Worm (Caenorhabditis elegans) whole organism, L1 larva: Measurements from ENCODE around the gene rabn-5.

Experiments used
- fkh-10 ChIP-seq: sonication (generic microtip); optimal IDR thresholded peaks from 2 replicates; lab custom pipeline; 2017; ENCODE audit warnings: missing biosample characterization, missing genetic modification reagents, missing genetic modification characterization
- snpc-4 ChIP-seq: fragments of 150-350 bp; optimal IDR thresholded peaks from 2 replicates; lab custom pipeline; 2014; ENCODE audit warnings: missing biosample characterization, missing genetic modification characterization

ce11 chrIII:5875418-5875702 is 11.0 kb downstream of the rabn-5 start:
- no peak for TF ChIP-seq snpc-4 (tag; lab: Kevin White, UChicago)
- no peak for TF ChIP-seq fkh-10 (GFP tag; lab: Kevin White, UChicago)
